Worm (Caenorhabditis elegans) whole organism, L1 larva: Measurements from ENCODE around the gene K12B6.11.

Experiments
- ama-1 ChIP-seq: fragments of 150-350 bp; optimal IDR thresholded peaks from 2 replicates; lab custom pipeline; 2014
- blmp-1 ChIP-seq: fragments of 150-350 bp; optimal IDR thresholded peaks from 2 replicates; lab custom pipeline; 2014; ENCODE audit warnings: missing biosample characterization, missing genetic modification characterization
- grh-1 ChIP-seq: fragments of 200-800 bp; sonication (Bioruptor generic); IDR thresholded peaks from 2 replicates; pipeline ENCODE4 v1.3.6; 2022; ENCODE audit warnings: missing genetic modification reagents, missing genetic modification characterization, missing compliant biosample characterization
- mdl-1 ChIP-seq, 2 experiments: fragments of 150-350 bp; optimal IDR thresholded peaks; 2 replicates each; lab custom pipeline; 2014 to 2017; ENCODE audit warnings: missing biosample characterization in 2 of 2, missing genetic modification characterization in 2 of 2, inconsistent platforms in 1 of 2
- unc-62 ChIP-seq: fragments of 150-350 bp; optimal IDR thresholded peaks from 2 replicates; lab custom pipeline; 2014; ENCODE audit warnings: missing biosample characterization, missing genetic modification reagents, missing genetic modification characterization
- unc-86 ChIP-seq: sonication (generic microtip); optimal IDR thresholded peaks from 2 replicates; lab custom pipeline; 2016; ENCODE audit warnings: missing genetic modification characterization, missing compliant biosample characterization
- zag-1 ChIP-seq: fragments of 150-350 bp; optimal IDR thresholded peaks from 2 replicates; lab custom pipeline; 2014; ENCODE audit warnings: missing biosample characterization, missing genetic modification characterization

- TF ChIP-seq ama-1 (lab: Kevin White, UChicago) (no peak), unc-62 (GFP tag; lab: Kevin White, UChicago) (no peak), unc-86 (no peak), grh-1 (no peak), blmp-1 (peak; percentile 25), mdl-1 (tag; optimal IDR thresholded peaks at IDR 0.05; lab: Kevin White, UChicago) (no peak), zag-1 (tag; lab: Kevin White, UChicago) (no peak)
Observed at ce11 chrV:6249135-6249534, 39.6 kb upstream of the K12B6.11 start.
